Fruit fly (Drosophila melanogaster): ENCODE measurements around the gene phu.

phu gene

DNA sequence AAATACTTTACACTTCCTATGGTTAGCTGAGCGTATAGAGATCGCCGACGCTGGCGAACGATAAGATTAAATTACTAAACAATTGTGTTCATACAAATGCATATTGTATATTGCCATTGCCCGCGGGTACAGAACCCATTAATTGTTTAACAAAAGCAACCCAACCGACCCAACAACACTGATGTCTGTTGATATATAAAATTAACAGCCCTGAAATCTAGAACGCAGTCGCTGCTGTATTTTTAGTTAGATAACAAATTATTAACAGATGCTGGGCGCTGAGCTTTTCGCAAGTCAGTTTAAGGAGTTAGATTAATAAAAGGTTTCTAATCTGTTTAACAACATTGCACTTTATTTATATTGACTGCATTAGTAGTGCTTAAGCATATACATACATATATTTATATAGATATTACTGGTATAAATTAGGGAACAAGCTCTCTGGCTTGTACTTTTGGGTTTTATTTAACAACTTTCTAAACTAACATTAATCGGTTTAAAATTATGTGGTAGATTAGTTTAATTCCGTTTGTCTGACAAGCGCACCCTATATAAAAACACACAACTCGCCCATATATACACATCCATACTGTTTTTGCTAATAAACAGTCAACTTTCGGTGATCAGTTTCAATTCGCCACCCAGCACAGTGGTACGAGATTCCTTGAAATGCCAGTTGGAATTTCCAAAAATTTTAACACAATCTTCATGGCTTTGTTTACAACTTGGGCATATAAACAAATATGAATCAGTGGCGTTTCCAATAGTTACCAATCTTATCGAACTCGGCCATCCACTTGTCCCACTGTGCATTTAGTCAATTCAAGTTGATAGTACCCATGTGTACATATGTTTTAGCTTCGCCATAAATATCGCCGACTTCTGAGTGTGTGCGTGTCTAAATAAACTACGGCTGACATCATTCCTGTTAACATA is 33.6 kb downstream of the phu start (continued):
- TF ChIP-seq row (GFP tag; IDR thresholded peaks at IDR 0.05), result peak; percentile 84
- peak; percentile 92 for TF ChIP-seq unpg (GFP tag; optimal IDR thresholded peaks at IDR 0.05)
- peak; percentile 88 for TF ChIP-seq CG6272 (GFP tag; IDR thresholded peaks at IDR 0.05)
- TF ChIP-seq amos (GFP tag; IDR thresholded peaks at IDR 0.05; ENCODE audit: partially characterized antibody), result no peak
- peak; percentile 90 for TF ChIP-seq CG31224 (GFP tag; IDR thresholded peaks at IDR 0.05)
- TF ChIP-seq wor (GFP tag; IDR thresholded peaks at IDR 0.05), result peak; percentile 48; the same call in 1 of the 2 replicates
- no peak for TF ChIP-seq Lim3 (GFP tag; IDR thresholded peaks at IDR 0.05)
- no peak for TF ChIP-seq hb (GFP tag; IDR thresholded peaks at IDR 0.05; ENCODE audit: partially characterized antibody)
- peak; percentile 25 for TF ChIP-seq dmrt11E (tag; optimal IDR thresholded peaks at IDR 0.05)
- TF ChIP-seq CG7786 (GFP tag; optimal IDR thresholded peaks at IDR 0.05), result peak; percentile 87
- peak; percentile 86 for TF ChIP-seq p53 (GFP tag; optimal IDR thresholded peaks at IDR 0.05)
- peak; percentile 93 for TF ChIP-seq CG11456 (GFP tag; IDR thresholded peaks at IDR 0.05)
- peak; percentile 91 for TF ChIP-seq CG2678 (tag; optimal IDR thresholded peaks at IDR 0.05)
- TF ChIP-seq wek (GFP tag; optimal IDR thresholded peaks at IDR 0.05), result peak; percentile 65
- peak; percentile 58 for TF ChIP-seq CG8359 (GFP tag; optimal IDR thresholded peaks at IDR 0.05; ENCODE audit: borderline replicate concordance)
- TF ChIP-seq CG6654 (GFP tag; optimal IDR thresholded peaks at IDR 0.05), result peak; percentile 74
- no peak for TF ChIP-seq dmrt99B (tag; optimal IDR thresholded peaks at IDR 0.05)
- peak; percentile 90 for TF ChIP-seq eyg (GFP tag; optimal IDR thresholded peaks at IDR 0.05)
- TF ChIP-seq unc-4 (GFP tag; IDR thresholded peaks at IDR 0.05; ENCODE audit: partially characterized antibody), result no peak
- TF ChIP-seq HHEX (GFP tag; optimal IDR thresholded peaks at IDR 0.05), result peak; percentile 93
- TF ChIP-seq zen2 (GFP tag; IDR thresholded peaks at IDR 0.05; ENCODE audit: partially characterized antibody), result no peak
- peak; percentile 82 for TF ChIP-seq klu (GFP tag; IDR thresholded peaks at IDR 0.05)
- peak; percentile 59 for TF ChIP-seq CG1024 (GFP tag; IDR thresholded peaks at IDR 0.05)
- peak; percentile 91 for TF ChIP-seq Ptx1 (GFP tag; IDR thresholded peaks at IDR 0.05)
- TF ChIP-seq pb (GFP tag; optimal IDR thresholded peaks at IDR 0.05), result peak; percentile 88
- no peak for TF ChIP-seq CG4617 (GFP tag; optimal IDR thresholded peaks at IDR 0.05; ENCODE audit: borderline replicate concordance)
- TF ChIP-seq NC2α (GFP tag; optimal IDR thresholded peaks at IDR 0.05), result peak; percentile 21
- TF ChIP-seq CG12219 (GFP tag; optimal IDR thresholded peaks at IDR 0.05), result peak; percentile 80
- peak; percentile 71 for TF ChIP-seq CG3995 (GFP tag; optimal IDR thresholded peaks at IDR 0.05)
- TF ChIP-seq cas (GFP tag; IDR thresholded peaks at IDR 0.05), result peak; percentile 91
- TF ChIP-seq Nf-YC (tag; optimal IDR thresholded peaks at IDR 0.05), result peak; percentile 74
- peak; percentile 64; the same call in 1 of the 2 replicates for TF ChIP-seq Poxn (GFP tag; IDR thresholded peaks at IDR 0.05)
- TF ChIP-seq CG12659 (GFP tag; optimal IDR thresholded peaks at IDR 0.05), result peak; percentile 79
- TF ChIP-seq phol (tag; optimal IDR thresholded peaks at IDR 0.05), result peak; percentile 75
- TF ChIP-seq vfl (GFP tag; optimal IDR thresholded peaks at IDR 0.05), result peak; percentile 86
- TF ChIP-seq CG10462 (GFP tag; optimal IDR thresholded peaks at IDR 0.05), result peak; percentile 5
- peak; percentile 95 for TF ChIP-seq ind (GFP tag; optimal IDR thresholded peaks at IDR 0.05)
- TF ChIP-seq CG8388 (GFP tag; optimal IDR thresholded peaks at IDR 0.05), result no peak
- peak; percentile 58 for TF ChIP-seq kah (GFP tag; optimal IDR thresholded peaks at IDR 0.05)
- peak; percentile 94 for TF ChIP-seq caup (GFP tag; optimal IDR thresholded peaks at IDR 0.05; ENCODE audit: severe bottlenecking)
- peak; percentile 77 for TF ChIP-seq CG17385 (GFP tag; optimal IDR thresholded peaks at IDR 0.05)
- peak; percentile 37 for TF ChIP-seq TFAM (GFP tag; optimal IDR thresholded peaks at IDR 0.05)
- TF ChIP-seq shn (GFP tag; optimal IDR thresholded peaks at IDR 0.05), result peak; percentile 83
- TF ChIP-seq CG31441 (GFP tag; IDR thresholded peaks at IDR 0.05), result no peak
- TF ChIP-seq gcm (GFP tag; optimal IDR thresholded peaks at IDR 0.05), result peak; percentile 43
- peak; percentile 90 for TF ChIP-seq gsb (GFP tag; IDR thresholded peaks at IDR 0.05)
- peak; percentile 92 for TF ChIP-seq crc (GFP tag; optimal IDR thresholded peaks at IDR 0.05)
- peak; percentile 20 for TF ChIP-seq CG17186 (GFP tag; optimal IDR thresholded peaks at IDR 0.05)
